Fruit fly (Drosophila melanogaster) whole organism, embryonic: Measurements from ENCODE around the gene CrzR.
A peak's percentile ranks its signal among the peaks of the same experiment; 100 is the strongest.

Source experiments
- Blimp-1 ChIP-seq: fragments of 200-800 bp; sonication (Bioruptor generic); optimal IDR thresholded peaks from 3 replicates; lab custom pipeline; 2018; ENCODE audit warnings: missing biosample characterization, missing genetic modification characterization, mild to moderate bottlenecking, moderate library complexity, missing genetic modification reagents
- CG10267 ChIP-seq: fragments of 200-800 bp; sonication (Bioruptor generic); optimal IDR thresholded peaks from 2 replicates; lab custom pipeline; 2018; ENCODE audit warnings: missing biosample characterization, mild to moderate bottlenecking, missing genetic modification characterization, moderate library complexity
- CG11723 ChIP-seq: fragments of 200-800 bp; sonication (Bioruptor generic); optimal IDR thresholded peaks from 2 replicates; lab custom pipeline; 2017; ENCODE audit warnings: missing biosample characterization, mild to moderate bottlenecking, missing genetic modification characterization
- CG13123 ChIP-seq: fragments of 200-800 bp; sonication (Bioruptor generic); optimal IDR thresholded peaks from 2 replicates; lab custom pipeline; 2016; ENCODE audit warnings: missing biosample characterization, missing genetic modification characterization
- CG13287 ChIP-seq: fragments of 200-800 bp; sonication (Bioruptor generic); IDR thresholded peaks from 2 replicates; pipeline ENCODE4 v1.3.6; 2022; ENCODE audit warnings: missing biosample characterization, missing genetic modification characterization; ENCODE audit not compliant: partially characterized antibody
- CG13424 ChIP-seq: fragments of 200-800 bp; sonication (Bioruptor generic); optimal IDR thresholded peaks from 2 replicates; lab custom pipeline; 2019; ENCODE audit warnings: missing biosample characterization, mild to moderate bottlenecking, missing genetic modification characterization, moderate library complexity
- CG15514 ChIP-seq: fragments of 200-800 bp; sonication (Bioruptor generic); optimal IDR thresholded peaks from 3 replicates; lab custom pipeline; 2017; ENCODE audit warnings: missing biosample characterization, missing genetic modification characterization, mild to moderate bottlenecking, moderate library complexity, missing genetic modification reagents
- CG16815 ChIP-seq: fragments of 200-800 bp; sonication (Bioruptor generic); optimal IDR thresholded peaks from 3 replicates; lab custom pipeline; 2017; ENCODE audit warnings: missing biosample characterization, mild to moderate bottlenecking, missing genetic modification characterization
- CG2678 ChIP-seq: fragments of 200-800 bp; sonication (Bioruptor generic); optimal IDR thresholded peaks from 3 replicates; lab custom pipeline; 2019; ENCODE audit warnings: missing biosample characterization, mild to moderate bottlenecking, missing genetic modification characterization, moderate library complexity
- CG2889 ChIP-seq: fragments of 200-800 bp; sonication (Bioruptor generic); IDR thresholded peaks from 3 replicates; pipeline ENCODE4 v1.3.6; 2022; ENCODE audit warnings: missing biosample characterization, missing genetic modification characterization
- CG33213 ChIP-seq: fragments of 200-800 bp; sonication (Bioruptor generic); optimal IDR thresholded peaks from 3 replicates; lab custom pipeline; 2016; ENCODE audit warnings: missing biosample characterization, missing genetic modification characterization
- CG43689 ChIP-seq: fragments of 200-800 bp; sonication (Bioruptor generic); IDR thresholded peaks from 2 replicates; pipeline ENCODE4 v1.3.6; 2022; ENCODE audit warnings: missing biosample characterization, missing genetic modification characterization
- CG4404 ChIP-seq: fragments of 200-800 bp; sonication (Bioruptor generic); IDR thresholded peaks from 2 replicates; pipeline ENCODE4 v1.3.6; 2022; ENCODE audit warnings: missing biosample characterization, missing genetic modification characterization
- CG5245 ChIP-seq: fragments of 200-800 bp; sonication (Bioruptor generic); optimal IDR thresholded peaks from 3 replicates; lab custom pipeline; 2016; ENCODE audit warnings: missing biosample characterization, missing genetic modification characterization
- CG6272 ChIP-seq: fragments of 200-800 bp; sonication (Bioruptor generic); IDR thresholded peaks from 2 replicates; pipeline ENCODE4 v1.3.6; 2022; ENCODE audit warnings: missing biosample characterization, missing genetic modification characterization
- CG6813 ChIP-seq: fragments of 200-800 bp; sonication (Bioruptor generic); optimal IDR thresholded peaks from 2 replicates; lab custom pipeline; 2017; ENCODE audit warnings: missing biosample characterization, missing genetic modification characterization, mild to moderate bottlenecking, moderate library complexity, missing genetic modification reagents
- CG7928 ChIP-seq: fragments of 200-800 bp; sonication (Bioruptor generic); optimal IDR thresholded peaks from 2 replicates; lab custom pipeline; 2017; ENCODE audit warnings: missing biosample characterization, mild to moderate bottlenecking, missing genetic modification characterization
- CG7963 ChIP-seq: fragments of 200-800 bp; sonication (Bioruptor generic); IDR thresholded peaks from 3 replicates; pipeline ENCODE4 v1.3.6; 2022; ENCODE audit warnings: missing biosample characterization, missing genetic modification characterization; ENCODE audit not compliant: partially characterized antibody
- CG9437 ChIP-seq: fragments of 200-800 bp; sonication (Bioruptor generic); optimal IDR thresholded peaks from 2 replicates; lab custom pipeline; 2018; ENCODE audit warnings: missing biosample characterization, mild to moderate bottlenecking, missing genetic modification characterization
- CG9797 ChIP-seq: fragments of 200-800 bp; sonication (Bioruptor generic); optimal IDR thresholded peaks from 3 replicates; lab custom pipeline; 2018; ENCODE audit warnings: missing biosample characterization, mild to moderate bottlenecking, missing genetic modification characterization
- D ChIP-seq, 2 experiments: fragments of 200-800 bp in 1 of 2; fragments of >200 bp in 1 of 2; sonication (Bioruptor generic) in 1 of 2; optimal IDR thresholded peaks; 2 replicates in 1 of 2; 3 replicates in 1 of 2; lab custom pipeline; 2017; ENCODE audit warnings: mild to moderate bottlenecking in 1 of 2, missing biosample characterization in 1 of 2, missing genetic modification characterization in 1 of 2, missing genetic modification reagents in 1 of 2
- Dbx ChIP-seq: fragments of 200-800 bp; sonication (Bioruptor generic); IDR thresholded peaks from 3 replicates; pipeline ENCODE4 v1.3.6; 2022; ENCODE audit warnings: missing biosample characterization, missing genetic modification characterization
- Dp ChIP-seq: fragments of 200-800 bp; sonication (Bioruptor generic); optimal IDR thresholded peaks from 2 replicates; lab custom pipeline; 2018; ENCODE audit warnings: missing biosample characterization, mild to moderate bottlenecking, missing genetic modification characterization, moderate library complexity
- Drgx ChIP-seq: fragments of 200-800 bp; sonication (Bioruptor generic); IDR thresholded peaks from 2 replicates; pipeline ENCODE4 v1.3.6; 2022; ENCODE audit warnings: missing biosample characterization, missing genetic modification characterization
- Ets97D ChIP-seq: fragments of 200-800 bp; sonication (Bioruptor generic); optimal IDR thresholded peaks from 3 replicates; lab custom pipeline; 2016; ENCODE audit warnings: missing biosample characterization, missing genetic modification characterization
- GATAe ChIP-seq: fragments of 200-800 bp; sonication (Bioruptor generic); conservative IDR thresholded peaks from 2 replicates; pipeline ENCODE4 v1.3.6; 2022; ENCODE audit warnings: missing biosample characterization, missing genetic modification characterization
- HLH54F ChIP-seq: fragments of 200-800 bp; sonication (Bioruptor generic); optimal IDR thresholded peaks from 3 replicates; lab custom pipeline; 2016; ENCODE audit warnings: missing biosample characterization, missing genetic modification characterization
- Hr3 ChIP-seq: fragments of 200-800 bp; sonication (Bioruptor generic); optimal IDR thresholded peaks from 3 replicates; lab custom pipeline; 2016; ENCODE audit warnings: missing biosample characterization, missing genetic modification characterization
- Hr39 ChIP-seq: fragments of >200 bp; optimal IDR thresholded peaks from 2 replicates; lab custom pipeline; 2017
- Mad ChIP-seq: fragments of 200-800 bp; sonication (Bioruptor generic); optimal IDR thresholded peaks from 2 replicates; lab custom pipeline; 2016; ENCODE audit warnings: missing biosample characterization, missing genetic modification characterization
- Mrtf ChIP-seq: fragments of 200-800 bp; sonication (Bioruptor generic); IDR thresholded peaks from 3 replicates; pipeline ENCODE4 v1.3.6; 2022; ENCODE audit warnings: missing biosample characterization, missing genetic modification characterization
- Ptx1 ChIP-seq: fragments of 200-800 bp; sonication (Bioruptor generic); IDR thresholded peaks from 2 replicates; pipeline ENCODE4 v1.3.6; 2022; ENCODE audit warnings: missing biosample characterization, missing genetic modification characterization
- Stat92E ChIP-seq, 3 experiments: fragments of >200 bp in 2 of 3; fragments of 200-800 bp in 1 of 3; sonication (Bioruptor generic) in 1 of 3; optimal IDR thresholded peaks; 2 replicates each; lab custom pipeline; 2017 to 2019; ENCODE audit warnings: missing biosample characterization in 3 of 3, missing genetic modification characterization in 3 of 3, mild to moderate bottlenecking in 1 of 3, moderate library complexity in 1 of 3
- Trl ChIP-seq, 3 experiments: fragments of >200 bp in 2 of 3; fragments of 200-800 bp in 1 of 3; sonication (Bioruptor generic) in 1 of 3; optimal IDR thresholded peaks; 2 replicates in 1 of 3; 3 replicates in 2 of 3; lab custom pipeline; 2016 to 2017; ENCODE audit warnings: missing biosample characterization in 1 of 3, missing genetic modification characterization in 1 of 3
- ase ChIP-seq: fragments of 200-800 bp; sonication (Bioruptor generic); IDR thresholded peaks from 3 replicates; pipeline ENCODE4 v1.3.6; 2022; ENCODE audit warnings: missing biosample characterization, missing genetic modification characterization
- bcd ChIP-seq: fragments of 200-800 bp; sonication (Bioruptor generic); optimal IDR thresholded peaks from 2 replicates; lab custom pipeline; 2017; ENCODE audit warnings: missing biosample characterization, mild to moderate bottlenecking, missing genetic modification characterization
- crc ChIP-seq: fragments of 200-800 bp; sonication (Bioruptor generic); optimal IDR thresholded peaks from 2 replicates; lab custom pipeline; 2016; ENCODE audit warnings: missing biosample characterization, missing genetic modification characterization
- da ChIP-seq: fragments of 200-800 bp; sonication (Bioruptor generic); optimal IDR thresholded peaks from 2 replicates; lab custom pipeline; 2016; ENCODE audit warnings: missing biosample characterization, missing genetic modification characterization
- dpn ChIP-seq, 2 experiments: fragments of 200-800 bp; sonication (Bioruptor generic); optimal IDR thresholded peaks; 3 replicates each; lab custom pipeline; 2016; ENCODE audit warnings: missing biosample characterization in 2 of 2, missing genetic modification characterization in 2 of 2
- eve ChIP-seq, 2 experiments: fragments of >200 bp; optimal IDR thresholded peaks; 2 replicates each; lab custom pipeline; 2017; ENCODE audit warnings: missing biosample characterization in 2 of 2, missing genetic modification characterization in 2 of 2
- hb ChIP-seq: fragments of 200-800 bp; sonication (Bioruptor generic); IDR thresholded peaks from 3 replicates; pipeline ENCODE4 v1.3.6; 2022; ENCODE audit warnings: missing biosample characterization, missing genetic modification characterization; ENCODE audit not compliant: partially characterized antibody
- pfk ChIP-seq: fragments of 200-800 bp; sonication (Bioruptor generic); optimal IDR thresholded peaks from 2 replicates; lab custom pipeline; 2018; ENCODE audit warnings: missing biosample characterization, mild to moderate bottlenecking, missing genetic modification characterization, moderate library complexity
- pho ChIP-seq: fragments of 200-800 bp; sonication (Bioruptor generic); optimal IDR thresholded peaks from 2 replicates; lab custom pipeline; 2016; ENCODE audit warnings: missing biosample characterization, missing genetic modification characterization
- sisA ChIP-seq: fragments of 200-800 bp; sonication (Bioruptor generic); IDR thresholded peaks from 2 replicates; pipeline ENCODE4 v1.3.6; 2022; ENCODE audit warnings: missing biosample characterization, missing genetic modification characterization
- trh ChIP-seq: fragments of 200-800 bp; sonication (Bioruptor generic); optimal IDR thresholded peaks from 2 replicates; lab custom pipeline; 2016; ENCODE audit warnings: missing biosample characterization, missing genetic modification characterization
- twi ChIP-seq: fragments of 200-800 bp; optimal IDR thresholded peaks from 2 replicates; lab custom pipeline; 2019; ENCODE audit warnings: missing biosample characterization, mild to moderate bottlenecking, missing genetic modification characterization, moderate library complexity
- tx ChIP-seq: fragments of 200-800 bp; sonication (Bioruptor generic); optimal IDR thresholded peaks from 2 replicates; lab custom pipeline; 2016; ENCODE audit warnings: missing biosample characterization, missing genetic modification characterization
- usp ChIP-seq: fragments of >200 bp; optimal IDR thresholded peaks from 2 replicates; lab custom pipeline; 2017; ENCODE audit warnings: missing biosample characterization, missing genetic modification characterization
- vfl ChIP-seq: fragments of 200-800 bp; sonication (Bioruptor generic); optimal IDR thresholded peaks from 2 replicates; lab custom pipeline; 2016; ENCODE audit warnings: missing biosample characterization, missing genetic modification characterization
- z ChIP-seq: fragments of 200-800 bp; sonication (Bioruptor generic); IDR thresholded peaks from 3 replicates; pipeline ENCODE4 v1.3.6; 2022; ENCODE audit warnings: missing biosample characterization, missing genetic modification characterization
- zf30C ChIP-seq: fragments of 200-800 bp; sonication (Bioruptor generic); optimal IDR thresholded peaks from 3 replicates; lab custom pipeline; 2018; ENCODE audit warnings: missing biosample characterization, mild to moderate bottlenecking, missing genetic modification characterization

The CrzR gene

dm6 chr3L:12399171-12399570 lies 47.8 kb upstream of the CrzR start, which contains the start of gene CG32104 (continued):
- no peak for TF ChIP-seq CG43689
- no peak for TF ChIP-seq tx (GFP tag; lab: Kevin White, UChicago)
- no peak for TF ChIP-seq sisA
- TF ChIP-seq CG10267 (tag; lab: Kevin White, UChicago): peak; percentile 36
- no peak for TF ChIP-seq Ptx1
- no peak for TF ChIP-seq hb (GFP tag; lab: Robert Waterston, UW)
- no peak for TF ChIP-seq CG16815 (GFP tag; lab: Kevin White, UChicago)
- no peak for TF ChIP-seq CG5245 (GFP tag; lab: Kevin White, UChicago)
- no peak for TF ChIP-seq dpn (GFP tag; optimal IDR thresholded peaks at IDR 0.05; lab: Kevin White, UChicago)
- TF ChIP-seq CG2678 (tag; lab: Kevin White, UChicago): no peak
- TF ChIP-seq bcd: no peak
- TF ChIP-seq pfk (GFP tag; lab: Kevin White, UChicago): no peak
- TF ChIP-seq HLH54F (GFP tag; lab: Kevin White, UChicago): no peak
- TF ChIP-seq twi (tag; lab: Kevin White, UChicago): no peak
- TF ChIP-seq CG4404: no peak
- no peak for TF ChIP-seq GATAe (GFP tag; lab: Robert Waterston, UW)
- no peak for TF ChIP-seq CG33213 (GFP tag; lab: Kevin White, UChicago)
- TF ChIP-seq Hr3 (GFP tag; lab: Kevin White, UChicago): no peak
- no peak for TF ChIP-seq CG13424 (tag; lab: Kevin White, UChicago)
- TF ChIP-seq ase: no peak
- no peak for TF ChIP-seq Trl (optimal IDR thresholded peaks at IDR 0.05; lab: Kevin White, UChicago)
- no peak for TF ChIP-seq Trl (GFP tag; optimal IDR thresholded peaks at IDR 0.05; lab: Kevin White, UChicago)
- TF ChIP-seq CG9437 (GFP tag; lab: Kevin White, UChicago): no peak
- TF ChIP-seq Hr39 (lab: Kevin White, UChicago): no peak
- TF ChIP-seq trh (GFP tag; lab: Kevin White, UChicago): no peak
- TF ChIP-seq da (GFP tag; lab: Kevin White, UChicago): no peak
- TF ChIP-seq Ets97D (GFP tag; lab: Kevin White, UChicago): peak; percentile 21
- no peak for TF ChIP-seq Dbx (GFP tag; lab: Robert Waterston, UW)
- TF ChIP-seq CG6272: no peak
- TF ChIP-seq CG13123 (GFP tag; lab: Kevin White, UChicago): no peak
- no peak for TF ChIP-seq CG11723
- TF ChIP-seq Drgx (GFP tag; lab: Robert Waterston, UW): no peak
- TF ChIP-seq Stat92E (GFP tag; optimal IDR thresholded peaks at IDR 0.05; lab: Kevin White, UChicago): peak in 1 of 3 experiments; percentile 58
- no peak for TF ChIP-seq D (optimal IDR thresholded peaks at IDR 0.05; lab: Kevin White, UChicago)
- no peak for TF ChIP-seq D (GFP tag; optimal IDR thresholded peaks at IDR 0.05; lab: Kevin White, UChicago)
- peak; percentile 21; the same call in 1 of the 2 replicates for TF ChIP-seq CG13287
- no peak for TF ChIP-seq eve (GFP tag; optimal IDR thresholded peaks at IDR 0.05; lab: Kevin White, UChicago)
- no peak for TF ChIP-seq z (GFP tag; lab: Robert Waterston, UW)
- TF ChIP-seq Mad: no peak
- TF ChIP-seq vfl (GFP tag; lab: Kevin White, UChicago): no peak
- peak; percentile 54 for TF ChIP-seq CG9797 (GFP tag; lab: Kevin White, UChicago)
- no peak for TF ChIP-seq Blimp-1
- no peak for TF ChIP-seq CG7963 (GFP tag; lab: Robert Waterston, UW)
- TF ChIP-seq pho (GFP tag; lab: Kevin White, UChicago): no peak
- no peak for TF ChIP-seq usp (GFP tag; lab: Kevin White, UChicago)
- no peak for TF ChIP-seq crc (GFP tag; lab: Kevin White, UChicago)
- TF ChIP-seq CG15514 (GFP tag; lab: Kevin White, UChicago): peak; percentile 63
- peak; percentile 82 for TF ChIP-seq Dp (GFP tag; lab: Kevin White, UChicago)
- no peak for TF ChIP-seq CG7928
- TF ChIP-seq zf30C (GFP tag; lab: Kevin White, UChicago): no peak
- no peak for TF ChIP-seq CG2889 (GFP tag; lab: Robert Waterston, UW)
- TF ChIP-seq Mrtf (GFP tag; lab: Robert Waterston, UW): no peak
- no peak for TF ChIP-seq CG6813 (GFP tag; lab: Kevin White, UChicago)
